Worm (Caenorhabditis elegans) whole organism, dauer: Measurements from ENCODE around the gene tni-3.

Experiments
- unc-62 ChIP-seq: sonication (generic microtip); optimal IDR thresholded peaks from 2 replicates; lab custom pipeline; 2017; ENCODE audit warnings: missing biosample characterization, missing genetic modification reagents, missing genetic modification characterization

tni-3 gene

ce11 chrV:16834989-16835388 is at the start of gene tni-3:
TSS of gene tni-3 (minus strand) at chrV:16835128.
- no peak for TF ChIP-seq unc-62 (GFP tag; lab: Kevin White, UChicago)

- no peak for TF ChIP-seq unc-62 (GFP tag; lab: Kevin White, UChicago)
Measured at ce11 chrV:16882260-16882918, 47.5 kb upstream of the tni-3 start, which contains the start of the genes F09C6.11 and F09C6.12. TSS of gene F09C6.11 (minus strand) at chrV:16882310. TSS of gene F09C6.12 (plus strand) at chrV:16882868.

- no peak for TF ChIP-seq unc-62 (GFP tag; lab: Kevin White, UChicago)
Measured at ce11 chrV:16880679-16881078, 45.8 kb upstream of the tni-3 start, which contains the start of gene F09C6.14. TSS of gene F09C6.14 (plus strand) at chrV:16880979.

- no peak for TF ChIP-seq unc-62 (GFP tag; lab: Kevin White, UChicago)
Measured at ce11 chrV:16880054-16880453, 45.1 kb upstream of the tni-3 start, which contains the start of gene F09C6.3. TSS of gene F09C6.3 (minus strand) at chrV:16880154.

- TF ChIP-seq unc-62 (GFP tag; lab: Kevin White, UChicago), result no peak
Measured at ce11 chrV:16879532-16879931, 44.6 kb upstream of the tni-3 start.

- no peak for TF ChIP-seq unc-62 (GFP tag; lab: Kevin White, UChicago)
Measured at ce11 chrV:16874966-16875365, 40.0 kb upstream of the tni-3 start, which contains the start of gene F49A5.10. TSS of gene F49A5.10 (plus strand) at chrV:16875266.

ce11 chrV:16873642-16874041 is 38.7 kb upstream of the tni-3 start, which contains the start of gene srw-23:
TSS of gene srw-23 (plus strand) at chrV:16873942.
- no peak for TF ChIP-seq unc-62 (GFP tag; lab: Kevin White, UChicago)

- TF ChIP-seq unc-62 (GFP tag; lab: Kevin White, UChicago), result no peak
Measured at ce11 chrV:16871387-16871786, 36.5 kb upstream of the tni-3 start, which contains the start of gene thn-4. TSS of gene thn-4 (minus strand) at chrV:16871487.

ce11 chrV:16869740-16870139 is 34.8 kb upstream of the tni-3 start, which contains the start of gene clec-33:
TSS of gene clec-33 (minus strand) at chrV:16869840.
- TF ChIP-seq unc-62 (GFP tag; lab: Kevin White, UChicago), result no peak

- no peak for TF ChIP-seq unc-62 (GFP tag; lab: Kevin White, UChicago)
Measured at ce11 chrV:16865404-16865803, 30.5 kb upstream of the tni-3 start, which contains the start of gene clec-28. TSS of gene clec-28 (plus strand) at chrV:16865704.

ce11 chrV:16861719-16862118 is 26.8 kb upstream of the tni-3 start, which contains the start of the genes clec-32 and clec-24:
TSS of gene clec-32 (minus strand) at chrV:16861819.
TSS of gene clec-24 (plus strand) at chrV:16862012.
- no peak for TF ChIP-seq unc-62 (GFP tag; lab: Kevin White, UChicago)

- no peak for TF ChIP-seq unc-62 (GFP tag; lab: Kevin White, UChicago)
Measured at ce11 chrV:16857977-16858479, 23.1 kb upstream of the tni-3 start, which contains the start of the genes clec-31 and clec-22. TSS of gene clec-31 (minus strand) at chrV:16858077. TSS of gene clec-22 (plus strand) at chrV:16858429.

ce11 chrV:16853956-16854683 is 19.2 kb upstream of the tni-3 start, which contains the start of the genes clec-35 and clec-27:
TSS of gene clec-35 (minus strand) at chrV:16854056.
TSS of gene clec-27 (plus strand) at chrV:16854633.
- TF ChIP-seq unc-62 (GFP tag; lab: Kevin White, UChicago), result no peak

- no peak for TF ChIP-seq unc-62 (GFP tag; lab: Kevin White, UChicago)
Measured at ce11 chrV:16852002-16852401, 17.1 kb upstream of the tni-3 start, which contains the start of gene clec-37. TSS of gene clec-37 (minus strand) at chrV:16852102.

ce11 chrV:16848498-16848897 is 13.6 kb upstream of the tni-3 start, which contains the start of the genes clec-36 and clec-26:
TSS of gene clec-36 (minus strand) at chrV:16848598.
TSS of gene clec-26 (plus strand) at chrV:16848611.
- TF ChIP-seq unc-62 (GFP tag; lab: Kevin White, UChicago), result no peak
